Worm (Caenorhabditis elegans): ENCODE measurements around the gene pyk-2.

DNA sequence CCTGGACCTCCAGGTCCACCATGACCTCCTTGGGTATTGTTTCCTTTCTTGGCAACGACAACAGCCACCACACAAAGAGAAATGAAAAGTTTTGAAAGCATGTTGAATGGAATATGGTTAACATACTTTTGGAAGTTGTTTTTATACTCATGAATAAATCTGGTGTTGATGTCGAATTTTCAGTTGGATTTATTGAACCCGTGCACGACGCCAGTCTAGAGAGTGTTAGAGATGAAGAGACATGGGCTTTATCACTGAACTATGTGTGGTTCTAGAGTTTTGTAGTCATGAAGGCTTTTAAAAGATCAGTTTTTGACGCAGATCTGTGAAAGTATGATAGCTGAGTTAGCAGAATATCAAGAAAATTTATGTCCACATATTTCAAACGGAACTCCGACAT, 15.5 kb upstream of the pyk-2 start, which contains the start of gene srlf-14:
- TF ChIP-seq unc-55 (GFP tag; optimal IDR thresholded peaks at IDR 0.05) (no peak), Y22D7AL.16 (tag; optimal IDR thresholded peaks at IDR 0.05) (no peak), hlh-30 (tag; optimal IDR thresholded peaks at IDR 0.05; ENCODE audit: insufficient read depth) (no peak), fkh-6 (tag; optimal IDR thresholded peaks at IDR 0.05) (no peak), pag-3 (tag; optimal IDR thresholded peaks at IDR 0.05; ENCODE audit: borderline replicate concordance) (no peak), ceh-6 (GFP tag; optimal IDR thresholded peaks at IDR 0.05) (no peak), F13H6.1 (tag; optimal IDR thresholded peaks at IDR 0.05) (no peak), nhr-11 (tag; optimal IDR thresholded peaks at IDR 0.05) (no peak), ceh-30 (tag; optimal IDR thresholded peaks at IDR 0.05) (no peak), fkh-10 (GFP tag; optimal IDR thresholded peaks at IDR 0.05) (no peak), ceh-9 (tag; optimal IDR thresholded peaks at IDR 0.05) (no peak), dmd-4 (tag; optimal IDR thresholded peaks at IDR 0.05; ENCODE audit: borderline replicate concordance) (no peak), ceh-18 (tag; optimal IDR thresholded peaks at IDR 0.05) (no peak)

Measured in whole organism, late embryonic.